Worm (Caenorhabditis elegans) whole organism, L4/young adult: ENCODE results near the gene aat-6.

ENCODE experiments used
- W03F9.2 ChIP-seq: fragments of 150-350 bp; optimal IDR thresholded peaks from 2 replicates; lab custom pipeline; 2014; ENCODE audit warnings: missing biosample characterization, missing genetic modification characterization
- him-1 ChIP-seq: sonication (generic microtip); optimal IDR thresholded peaks from 2 replicates; lab custom pipeline; 2016; ENCODE audit warnings: missing genotype, missing genetic modification reagents, missing genetic modification characterization, missing compliant biosample characterization

DNA sequence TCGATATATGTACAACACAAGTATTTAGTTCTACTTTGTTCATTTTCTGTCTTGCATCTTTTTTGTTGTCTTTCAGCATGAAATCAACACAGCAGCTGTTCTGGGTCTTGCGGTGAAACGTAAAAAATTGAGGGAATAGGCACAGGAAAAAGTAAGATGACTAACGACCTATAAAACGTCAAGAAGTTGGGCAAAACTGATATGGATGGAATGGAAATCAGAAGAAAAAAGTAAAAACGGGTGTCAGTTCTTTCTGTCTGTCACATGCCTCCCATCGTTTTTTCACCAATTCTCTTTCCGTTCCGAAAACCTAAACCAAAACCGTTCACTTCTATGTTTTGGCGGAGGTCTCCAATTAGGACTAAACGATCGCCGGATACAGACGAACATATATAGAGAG is 30.5 kb upstream of the aat-6 start:
- TF ChIP-seq him-1 (tag; lab: Kevin White, UChicago) (no peak), W03F9.2 (no peak)
